Fruit fly (Drosophila melanogaster): Measurements from ENCODE around the gene chm.

Gene chm

DNA sequence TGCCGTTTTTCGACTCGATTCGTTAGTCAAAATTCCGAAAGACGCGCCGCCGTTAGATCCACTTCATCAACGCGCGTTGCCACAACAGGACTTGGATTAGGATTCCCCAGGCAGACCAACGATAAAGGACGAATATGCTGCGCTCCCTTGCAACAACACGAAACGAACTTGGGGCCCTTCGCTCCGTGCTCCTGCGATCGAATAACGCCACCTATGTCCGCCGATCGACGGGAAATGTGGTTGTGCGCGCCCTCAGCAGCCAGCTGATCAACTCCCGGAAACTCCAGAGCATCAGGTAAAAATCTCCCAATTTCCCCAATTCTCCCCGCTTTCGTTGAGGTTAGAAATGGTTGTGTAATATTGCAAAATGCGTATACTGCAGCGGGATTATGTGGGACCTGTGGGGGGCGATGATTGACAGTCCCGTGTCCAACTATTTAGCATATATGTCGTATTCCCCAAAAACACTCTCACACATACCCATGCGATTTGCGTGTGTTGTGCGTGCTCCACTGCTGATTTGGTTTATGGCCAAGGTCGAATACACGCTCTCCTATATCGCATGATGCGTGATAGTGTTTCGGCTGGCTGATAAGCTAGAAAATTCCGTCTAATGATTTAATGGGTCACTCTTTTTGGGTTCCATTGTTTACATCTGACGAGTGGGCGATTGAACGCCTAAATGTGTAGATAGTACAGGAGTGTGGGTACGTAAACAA, 15.0 kb downstream of the chm start (continued):
- TF ChIP-seq HLH4C (GFP tag; IDR thresholded peaks at IDR 0.05; ENCODE audit: partially characterized antibody), result no peak
- no peak for TF ChIP-seq CG10274 (GFP tag; optimal IDR thresholded peaks at IDR 0.05)
- TF ChIP-seq CG4328 (GFP tag; optimal IDR thresholded peaks at IDR 0.05), result peak; percentile 18
- peak; percentile 72 for TF ChIP-seq Med (GFP tag)
- TF ChIP-seq pros (GFP tag; optimal IDR thresholded peaks at IDR 0.05), result no peak
- no peak for TF ChIP-seq CG4854 (GFP tag; optimal IDR thresholded peaks at IDR 0.05)
- no peak for TF ChIP-seq H2.0 (GFP tag; IDR thresholded peaks at IDR 0.05)
- TF ChIP-seq CG30020 (tag; optimal IDR thresholded peaks at IDR 0.05), result no peak
- no peak for TF ChIP-seq GATAe (GFP tag; conservative IDR thresholded peaks at IDR 0.05)
- no peak for TF ChIP-seq aop (GFP tag; IDR thresholded peaks at IDR 0.05)
- no peak for TF ChIP-seq peb (GFP tag; IDR thresholded peaks at IDR 0.05)
- no peak for TF ChIP-seq chif (GFP tag; optimal IDR thresholded peaks at IDR 0.05)
- TF ChIP-seq Drgx (GFP tag; IDR thresholded peaks at IDR 0.05), result no peak
- TF ChIP-seq wek (GFP tag; optimal IDR thresholded peaks at IDR 0.05), result no peak
- TF ChIP-seq CG10654 (GFP tag; optimal IDR thresholded peaks at IDR 0.05), result no peak
- no peak for TF ChIP-seq CG7928 (GFP tag; optimal IDR thresholded peaks at IDR 0.05)
- TF ChIP-seq HmgZ (tag; optimal IDR thresholded peaks at IDR 0.05), result peak; percentile 27
- TF ChIP-seq bcd (GFP tag; optimal IDR thresholded peaks at IDR 0.05), result no peak
- TF ChIP-seq BEAF-32 (GFP tag; optimal IDR thresholded peaks at IDR 0.05), result no peak
- TF ChIP-seq Sox102F (GFP tag; optimal IDR thresholded peaks at IDR 0.05), result no peak
- TF ChIP-seq CG6683 (GFP tag; optimal IDR thresholded peaks at IDR 0.05), result no peak
- TF ChIP-seq CG17186 (GFP tag; optimal IDR thresholded peaks at IDR 0.05), result no peak
- TF ChIP-seq zfh2 (GFP tag; optimal IDR thresholded peaks at IDR 0.05), result no peak
- TF ChIP-seq lab (GFP tag; optimal IDR thresholded peaks at IDR 0.05), result peak; percentile 43
- no peak for TF ChIP-seq CG32532 (GFP tag; IDR thresholded peaks at IDR 0.05)
- no peak for TF ChIP-seq shn (GFP tag; optimal IDR thresholded peaks at IDR 0.05)
- no peak for TF ChIP-seq CG14667 (GFP tag; IDR thresholded peaks at IDR 0.05)
- TF ChIP-seq Sox100B (GFP tag; optimal IDR thresholded peaks at IDR 0.05), result no peak
- peak; percentile 86 for TF ChIP-seq sd (tag; optimal IDR thresholded peaks at IDR 0.05)
- TF ChIP-seq Lpt (GFP tag; optimal IDR thresholded peaks at IDR 0.05), result no peak
- TF ChIP-seq pfk (GFP tag; optimal IDR thresholded peaks at IDR 0.05), result peak; percentile 35
- TF ChIP-seq bbx (GFP tag; IDR thresholded peaks at IDR 0.05; ENCODE audit: partially characterized antibody), result 0 out of 2 replicates have a peak, but pooled peaks have one; percentile 7
- TF ChIP-seq C15 (GFP tag; IDR thresholded peaks at IDR 0.05), result no peak
- no peak for TF ChIP-seq Hr39 (optimal IDR thresholded peaks at IDR 0.05)
- TF ChIP-seq E2f1 (GFP tag; IDR thresholded peaks at IDR 0.05), result no peak
- no peak for TF ChIP-seq org-1 (GFP tag; optimal IDR thresholded peaks at IDR 0.05)
- peak; percentile 17 for TF ChIP-seq CG12071 (GFP tag; optimal IDR thresholded peaks at IDR 0.05)
- no peak for TF ChIP-seq CG3065 (GFP tag; optimal IDR thresholded peaks at IDR 0.05)
- TF ChIP-seq Xrp1 (GFP tag; IDR thresholded peaks at IDR 0.05), result no peak
- TF ChIP-seq Vsx1 (GFP tag; optimal IDR thresholded peaks at IDR 0.05), result no peak
- TF ChIP-seq NfI (GFP tag; optimal IDR thresholded peaks at IDR 0.05), result no peak
- no peak for TF ChIP-seq CG6272 (GFP tag; IDR thresholded peaks at IDR 0.05)
- TF ChIP-seq CG1832 (GFP tag; optimal IDR thresholded peaks at IDR 0.05), result no peak
- no peak for TF ChIP-seq Rx (GFP tag; IDR thresholded peaks at IDR 0.05)
- TF ChIP-seq sens-2 (GFP tag; IDR thresholded peaks at IDR 0.05), result no peak
- TF ChIP-seq usp (GFP tag; optimal IDR thresholded peaks at IDR 0.05), result no peak
- TF ChIP-seq TFAM (GFP tag; optimal IDR thresholded peaks at IDR 0.05), result no peak
- no peak for TF ChIP-seq jigr1 (GFP tag; IDR thresholded peaks at IDR 0.05)

Measured in whole organism, embryonic.